Fruit fly (Drosophila melanogaster) whole organism, prepupa: Measurements from ENCODE around the gene CG42237.

Experiments used
- Blimp-1 ChIP-seq: fragments of 200-800 bp; sonication (Bioruptor generic); optimal IDR thresholded peaks from 3 replicates; lab custom pipeline; 2017; ENCODE audit warnings: missing biosample characterization, missing genetic modification characterization, mild to moderate bottlenecking, moderate library complexity, missing genetic modification reagents
- CG10631 ChIP-seq: fragments of 200-800 bp; sonication (Bioruptor generic); optimal IDR thresholded peaks from 2 replicates; lab custom pipeline; 2016; ENCODE audit warnings: missing biosample characterization, missing genetic modification characterization
- CG10669 ChIP-seq: fragments of 200-800 bp; sonication (Bioruptor generic); optimal IDR thresholded peaks from 3 replicates; lab custom pipeline; 2018; ENCODE audit warnings: missing biosample characterization, mild to moderate bottlenecking, missing genetic modification characterization, moderate library complexity
- CG11762 ChIP-seq: fragments of 200-800 bp; sonication (Bioruptor generic); optimal IDR thresholded peaks from 3 replicates; lab custom pipeline; 2016; ENCODE audit warnings: missing biosample characterization, missing genetic modification characterization; ENCODE audit not compliant: insufficient read depth
- CG11902 ChIP-seq: fragments of 200-800 bp; sonication (Bioruptor generic); optimal IDR thresholded peaks from 3 replicates; lab custom pipeline; 2016; ENCODE audit warnings: missing biosample characterization, missing genetic modification characterization
- CG15336 ChIP-seq: fragments of 200-800 bp; sonication (Bioruptor generic); IDR thresholded peaks from 2 replicates; pipeline ENCODE4 v1.3.6; 2022; ENCODE audit warnings: missing biosample characterization, missing genetic modification characterization
- CG1621 ChIP-seq: fragments of 200-800 bp; sonication (Bioruptor generic); optimal IDR thresholded peaks from 3 replicates; lab custom pipeline; 2018; ENCODE audit warnings: missing biosample characterization, mild to moderate bottlenecking, missing genetic modification characterization
- CG16779 ChIP-seq: fragments of 200-800 bp; sonication (Bioruptor generic); optimal IDR thresholded peaks from 3 replicates; lab custom pipeline; 2017; ENCODE audit warnings: missing biosample characterization, mild to moderate bottlenecking, missing genetic modification characterization
- CG3032 ChIP-seq: fragments of 200-800 bp; optimal IDR thresholded peaks from 2 replicates; lab custom pipeline; 2019; ENCODE audit warnings: missing biosample characterization, mild to moderate bottlenecking, missing genetic modification characterization, moderate library complexity
- CG32006 ChIP-seq: fragments of 200-800 bp; sonication (Bioruptor generic); optimal IDR thresholded peaks from 3 replicates; lab custom pipeline; 2017; ENCODE audit warnings: missing biosample characterization, mild to moderate bottlenecking, missing genetic modification characterization
- CG3919 ChIP-seq: fragments of 200-800 bp; sonication (Bioruptor generic); optimal IDR thresholded peaks from 3 replicates; lab custom pipeline; 2016; ENCODE audit warnings: missing biosample characterization, missing genetic modification characterization
- CG6163 ChIP-seq: fragments of 200-800 bp; sonication (Bioruptor generic); IDR thresholded peaks from 3 replicates; pipeline ENCODE4 v1.3.6; 2022; ENCODE audit warnings: missing biosample characterization, missing genetic modification characterization
- CG6276 ChIP-seq: fragments of 200-800 bp; sonication (Bioruptor generic); optimal IDR thresholded peaks from 2 replicates; lab custom pipeline; 2017; ENCODE audit warnings: missing biosample characterization, mild to moderate bottlenecking, missing genetic modification characterization
- CG6792 ChIP-seq: fragments of 200-800 bp; sonication (Bioruptor generic); optimal IDR thresholded peaks from 3 replicates; lab custom pipeline; 2016; ENCODE audit warnings: missing biosample characterization, missing genetic modification characterization
- CG7368 ChIP-seq: fragments of 200-800 bp; sonication (Bioruptor generic); optimal IDR thresholded peaks from 3 replicates; lab custom pipeline; 2016; ENCODE audit warnings: missing biosample characterization, missing genetic modification characterization
- CG8119 ChIP-seq: fragments of 200-800 bp; sonication (Bioruptor generic); IDR thresholded peaks from 3 replicates; pipeline ENCODE4 v1.3.6; 2022; ENCODE audit warnings: missing biosample characterization, missing genetic modification characterization
- CG8319 ChIP-seq: fragments of 200-800 bp; sonication (Bioruptor generic); optimal IDR thresholded peaks from 3 replicates; lab custom pipeline; 2016; ENCODE audit warnings: missing biosample characterization, missing genetic modification characterization
- CG8632 ChIP-seq: fragments of 200-800 bp; sonication (Bioruptor generic); optimal IDR thresholded peaks from 3 replicates; lab custom pipeline; 2016; ENCODE audit warnings: missing biosample characterization, missing genetic modification characterization
- CG9139 ChIP-seq: fragments of 200-800 bp; sonication (Bioruptor generic); optimal IDR thresholded peaks from 3 replicates; lab custom pipeline; 2017; ENCODE audit warnings: missing biosample characterization, mild to moderate bottlenecking, missing genetic modification characterization
- Eip75B ChIP-seq: fragments of 200-800 bp; sonication (Bioruptor generic); optimal IDR thresholded peaks from 3 replicates; lab custom pipeline; 2016; ENCODE audit warnings: missing biosample characterization, missing genetic modification characterization
- Eip78C ChIP-seq: fragments of 200-800 bp; sonication (Bioruptor generic); peaks from one replicate; lab custom pipeline; 2016; ENCODE audit warnings: missing biosample characterization, missing genetic modification characterization
- Eip93F ChIP-seq: fragments of 200-800 bp; sonication (Bioruptor generic); optimal IDR thresholded peaks from 2 replicates; lab custom pipeline; 2016; ENCODE audit warnings: missing biosample characterization, mild to moderate bottlenecking, missing genetic modification characterization
- Ets21C ChIP-seq: fragments of 200-800 bp; sonication (Bioruptor generic); optimal IDR thresholded peaks from 3 replicates; lab custom pipeline; 2016; ENCODE audit warnings: missing biosample characterization, missing genetic modification characterization
- Ets96B ChIP-seq: fragments of 200-800 bp; optimal IDR thresholded peaks from 2 replicates; lab custom pipeline; 2019; ENCODE audit warnings: missing biosample characterization, mild to moderate bottlenecking, missing genetic modification characterization, moderate library complexity
- Hr38 ChIP-seq: sonication (Bioruptor generic); optimal IDR thresholded peaks from 2 replicates; lab custom pipeline; 2016; ENCODE audit warnings: missing biosample characterization, missing genetic modification characterization
- Hr39 ChIP-seq: fragments of 200-800 bp; sonication (Bioruptor generic); optimal IDR thresholded peaks from 2 replicates; lab custom pipeline; 2016; ENCODE audit warnings: missing biosample characterization, missing genetic modification characterization
- Hr4 ChIP-seq: fragments of 200-800 bp; sonication (Bioruptor generic); optimal IDR thresholded peaks from 3 replicates; lab custom pipeline; 2016; ENCODE audit warnings: missing biosample characterization, missing genetic modification characterization
- Lpt ChIP-seq: fragments of 200-800 bp; sonication (Bioruptor generic); optimal IDR thresholded peaks from 3 replicates; lab custom pipeline; 2016; ENCODE audit warnings: missing biosample characterization, missing genetic modification characterization
- Met ChIP-seq: fragments of 200-800 bp; sonication (Bioruptor generic); optimal IDR thresholded peaks from 3 replicates; lab custom pipeline; 2016; ENCODE audit warnings: missing biosample characterization, missing genetic modification characterization
- OdsH ChIP-seq: fragments of 200-800 bp; sonication (Bioruptor generic); optimal IDR thresholded peaks from 3 replicates; lab custom pipeline; 2016; ENCODE audit warnings: missing biosample characterization, missing genetic modification characterization
- Smox ChIP-seq: fragments of 200-800 bp; sonication (Bioruptor generic); optimal IDR thresholded peaks from 3 replicates; lab custom pipeline; 2016; ENCODE audit warnings: missing biosample characterization, missing genetic modification characterization
- Sox102F ChIP-seq: fragments of 200-800 bp; sonication (Bioruptor generic); optimal IDR thresholded peaks from 2 replicates; lab custom pipeline; 2016; ENCODE audit warnings: missing biosample characterization, mild to moderate bottlenecking, missing genetic modification characterization
- Sox14 ChIP-seq: fragments of 200-800 bp; sonication (Bioruptor generic); optimal IDR thresholded peaks from 3 replicates; lab custom pipeline; 2016; ENCODE audit warnings: missing biosample characterization, missing genetic modification characterization
- Sox15 ChIP-seq: fragments of 200-800 bp; sonication (Bioruptor generic); optimal IDR thresholded peaks from 3 replicates; lab custom pipeline; 2016; ENCODE audit warnings: missing biosample characterization, missing genetic modification characterization
- acj6 ChIP-seq: fragments of 200-800 bp; sonication (Bioruptor generic); optimal IDR thresholded peaks from 3 replicates; lab custom pipeline; 2016; ENCODE audit warnings: missing biosample characterization, missing genetic modification characterization
- cyc ChIP-seq: fragments of 200-800 bp; sonication (Bioruptor generic); optimal IDR thresholded peaks from 3 replicates; lab custom pipeline; 2016; ENCODE audit warnings: missing biosample characterization, missing genetic modification characterization
- dsx ChIP-seq: fragments of 200-800 bp; optimal IDR thresholded peaks from 3 replicates; lab custom pipeline; 2019; ENCODE audit warnings: missing biosample characterization, mild to moderate bottlenecking, missing genetic modification characterization, moderate library complexity; ENCODE audit not compliant: poor library complexity, severe bottlenecking
- esn ChIP-seq: fragments of 200-800 bp; sonication (Bioruptor generic); optimal IDR thresholded peaks from 2 replicates; lab custom pipeline; 2016; ENCODE audit warnings: missing biosample characterization, mild to moderate bottlenecking, missing genetic modification characterization, moderate library complexity
- fd59A ChIP-seq: fragments of 200-800 bp; sonication (Bioruptor generic); optimal IDR thresholded peaks from 2 replicates; lab custom pipeline; 2017; ENCODE audit warnings: missing biosample characterization, mild to moderate bottlenecking, missing genetic modification characterization, missing genetic modification reagents
- fkh ChIP-seq: fragments of 200-800 bp; sonication (Bioruptor generic); optimal IDR thresholded peaks from 3 replicates; lab custom pipeline; 2017; ENCODE audit warnings: missing biosample characterization, mild to moderate bottlenecking, missing genetic modification characterization, moderate library complexity
- lz ChIP-seq: fragments of 200-800 bp; sonication (Bioruptor generic); optimal IDR thresholded peaks from 3 replicates; lab custom pipeline; 2016; ENCODE audit warnings: missing biosample characterization, missing genetic modification characterization
- pdm3 ChIP-seq: fragments of 200-800 bp; sonication (Bioruptor generic); optimal IDR thresholded peaks from 3 replicates; lab custom pipeline; 2016; ENCODE audit warnings: missing biosample characterization, missing genetic modification characterization
- salr ChIP-seq, 2 experiments: fragments of 200-800 bp; sonication (Bioruptor generic); optimal IDR thresholded peaks; 3 replicates each; lab custom pipeline; 2016 to 2018; ENCODE audit warnings: missing biosample characterization in 2 of 2, missing genetic modification characterization in 2 of 2, mild to moderate bottlenecking in 1 of 2
- spab ChIP-seq: fragments of 200-800 bp; sonication (Bioruptor generic); optimal IDR thresholded peaks from 2 replicates; lab custom pipeline; 2017; ENCODE audit warnings: missing biosample characterization, mild to moderate bottlenecking, missing genetic modification characterization, missing genetic modification reagents
- topi ChIP-seq: fragments of 200-800 bp; sonication (Bioruptor generic); optimal IDR thresholded peaks from 3 replicates; lab custom pipeline; 2016; ENCODE audit warnings: missing biosample characterization, missing genetic modification characterization
- vri ChIP-seq: fragments of 200-800 bp; sonication (Bioruptor generic); optimal IDR thresholded peaks from 3 replicates; lab custom pipeline; 2016; ENCODE audit warnings: missing biosample characterization, mild to moderate bottlenecking, missing genetic modification characterization

The CG42237 gene

dm6 chrX:13135702-13136101, 20.8 kb downstream of the CG42237 start (continued):
- peak in 1 of 2 experiments; percentile 25 for TF ChIP-seq salr (GFP tag; optimal IDR thresholded peaks at IDR 0.05; lab: Kevin White, UChicago)
- TF ChIP-seq Hr4 (GFP tag; lab: Kevin White, UChicago), result peak; percentile 77
- TF ChIP-seq acj6 (GFP tag; lab: Kevin White, UChicago), result peak; percentile 47
- TF ChIP-seq spab, result no peak
- peak; percentile 29 for TF ChIP-seq Ets21C (GFP tag; lab: Kevin White, UChicago)
- peak; percentile 34 for TF ChIP-seq Smox (GFP tag; lab: Kevin White, UChicago)
- TF ChIP-seq topi, result peak; percentile 60
- no peak for TF ChIP-seq Blimp-1 (GFP tag; lab: Kevin White, UChicago)
- peak; percentile 53 for TF ChIP-seq lz (GFP tag; lab: Kevin White, UChicago)
- peak; percentile 25 for TF ChIP-seq CG10669
- TF ChIP-seq CG16779 (tag; lab: Kevin White, UChicago), result no peak
- peak; percentile 59 for TF ChIP-seq Hr39 (GFP tag; lab: Kevin White, UChicago)
- peak; percentile 71 for TF ChIP-seq CG32006
- peak; percentile 56 for TF ChIP-seq esn
- peak; percentile 50 for TF ChIP-seq CG8632 (GFP tag; lab: Kevin White, UChicago)
- TF ChIP-seq CG7368 (GFP tag; lab: Kevin White, UChicago), result peak; percentile 61
- no peak for TF ChIP-seq CG9139
- TF ChIP-seq Eip75B, result peak; percentile 30
- TF ChIP-seq Met (GFP tag; lab: Kevin White, UChicago), result peak; percentile 56
- TF ChIP-seq Ets96B (tag; lab: Kevin White, UChicago), result no peak

dm6 chrX:13136939-13137697, 22.2 kb downstream of the CG42237 start:
- TF ChIP-seq Sox15 (peak; percentile 33), OdsH (GFP tag; lab: Kevin White, UChicago) (peak; percentile 61), CG6792 (peak; percentile 62), Eip93F (GFP tag; lab: Kevin White, UChicago) (peak; percentile 83), topi (peak; percentile 81), CG16779 (tag; lab: Kevin White, UChicago) (peak; percentile 52), CG15336 (GFP tag; lab: Robert Waterston, UW) (peak; percentile 69), Eip78C (GFP tag; lab: Kevin White, UChicago) (peak; percentile 95), CG1621 (peak; percentile 26), dsx (peak; percentile 45), Eip75B (peak; percentile 85), Sox14 (GFP tag; lab: Kevin White, UChicago) (peak; percentile 31), CG8319 (GFP tag; lab: Kevin White, UChicago) (peak; percentile 53), CG10631 (GFP tag; lab: Kevin White, UChicago) (peak; percentile 49), Lpt (GFP tag; lab: Kevin White, UChicago) (no peak), cyc (GFP tag; lab: Kevin White, UChicago) (peak; percentile 49), fkh (GFP tag; lab: Kevin White, UChicago) (no peak), CG10669 (peak; percentile 3), Met (GFP tag; lab: Kevin White, UChicago) (peak; percentile 84), Ets21C (GFP tag; lab: Kevin White, UChicago) (peak; percentile 10), Hr38 (GFP tag; lab: Kevin White, UChicago) (no peak), CG3032 (tag; lab: Kevin White, UChicago) (peak; percentile 27), Smox (GFP tag; lab: Kevin White, UChicago) (peak; percentile 57), esn (peak; percentile 70), pdm3 (GFP tag; lab: Kevin White, UChicago) (peak; percentile 6), CG6276 (GFP tag; lab: Kevin White, UChicago) (peak; percentile 24), fd59A (GFP tag; lab: Kevin White, UChicago) (peak; percentile 16), spab (peak; percentile 8), CG11902 (GFP tag; lab: Kevin White, UChicago) (peak; percentile 58), Sox102F (GFP tag; lab: Kevin White, UChicago) (peak; percentile 56), CG6163 (GFP tag; lab: Robert Waterston, UW) (peak; percentile 86), CG3919 (GFP tag; lab: Kevin White, UChicago) (peak; percentile 63), vri (GFP tag; lab: Kevin White, UChicago) (peak; percentile 47), acj6 (GFP tag; lab: Kevin White, UChicago) (peak; percentile 86), CG11762 (GFP tag; lab: Kevin White, UChicago) (peak; percentile 29), CG8119 (GFP tag; lab: Robert Waterston, UW) (peak; percentile 65; the same call in 2 of the 3 replicates), CG9139 (peak; percentile 46), CG7368 (GFP tag; lab: Kevin White, UChicago) (peak; percentile 44), lz (GFP tag; lab: Kevin White, UChicago) (peak; percentile 86)
